Worm (Caenorhabditis elegans): ENCODE data around the gene Y54E2A.10.

Y54E2A.10 gene

DNA sequence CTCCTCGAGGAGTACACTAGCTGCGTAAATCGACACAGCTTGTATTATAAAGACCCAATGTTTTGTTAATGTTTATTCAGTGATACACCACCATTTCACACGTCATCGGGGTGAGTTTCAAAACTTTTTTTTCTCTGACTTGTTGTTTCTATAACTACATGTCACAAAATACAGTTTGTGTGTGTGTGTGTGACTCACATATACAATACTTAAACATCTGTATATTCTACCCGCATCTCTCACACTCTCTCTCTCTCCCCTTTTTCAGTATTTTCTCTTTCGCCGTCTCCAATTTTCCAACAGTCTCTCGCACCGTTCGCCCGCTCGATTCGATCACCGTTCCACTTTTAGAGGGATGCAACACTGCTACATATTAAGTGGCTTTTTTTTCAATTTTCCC lies 20.6 kb downstream of the Y54E2A.10 start (continued):
- TF ChIP-seq C34B4.2 (tag; optimal IDR thresholded peaks at IDR 0.05) (no peak), lsy-2 (tag; optimal IDR thresholded peaks at IDR 0.05) (no peak), ceh-8 (GFP tag; optimal IDR thresholded peaks at IDR 0.05) (no peak)

DNA sequence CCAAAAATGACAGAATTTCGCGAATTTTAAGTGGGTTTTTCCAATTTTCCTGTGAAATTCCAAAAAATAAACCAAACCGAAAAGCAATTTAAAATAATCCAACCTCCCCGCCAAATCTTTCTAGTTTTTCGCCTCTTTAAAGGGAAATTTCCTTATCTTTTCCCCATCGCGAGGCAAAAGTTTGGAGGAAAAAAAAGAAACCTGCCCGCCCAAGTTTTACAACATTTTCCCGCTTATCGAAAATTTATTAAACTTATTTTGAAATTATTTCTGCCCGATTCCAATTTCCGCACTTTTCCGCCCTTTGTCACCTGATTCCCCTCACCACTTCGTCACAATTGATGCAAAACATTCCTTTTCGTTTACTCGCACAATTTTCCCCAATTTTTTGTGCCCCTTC lies 21.4 kb downstream of the Y54E2A.10 start, which contains the start of gene osta-3:
Gene osta-3, plus strand, starts transcription at position 301 of the 400 bp plus-strand sequence.
- TF ChIP-seq F16B12.6 (tag; optimal IDR thresholded peaks at IDR 0.05) (no peak), efl-1 (optimal IDR thresholded peaks at IDR 0.05) (no peak), efl-1 (GFP tag; optimal IDR thresholded peaks at IDR 0.05 in 1 of 2) (peak in 1 of 2 experiments; percentile 21), tlp-1 (tag; optimal IDR thresholded peaks at IDR 0.05) (no peak), nhr-77 (tag; optimal IDR thresholded peaks at IDR 0.05) (peak; percentile 3), lin-14 (GFP tag; optimal IDR thresholded peaks at IDR 0.05) (peak; percentile 11)

DNA sequence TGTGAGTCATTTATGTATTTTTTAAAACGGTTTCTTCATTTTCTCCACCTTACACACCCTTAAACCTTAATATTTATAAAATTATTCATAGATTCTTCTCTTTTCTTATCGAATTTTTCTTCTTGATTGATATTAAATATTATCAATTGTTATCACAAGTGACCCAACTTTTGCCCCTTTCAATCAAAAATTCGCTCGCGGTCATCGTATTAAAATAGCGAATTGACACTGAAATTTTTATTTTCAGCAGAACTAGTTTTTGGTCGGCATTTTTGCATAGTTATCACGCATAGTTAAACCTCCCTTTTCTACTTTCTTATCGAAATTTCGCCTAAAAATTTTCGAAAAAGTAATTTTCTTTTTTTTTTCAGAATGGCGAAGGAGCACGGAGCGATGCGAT lies 21.8 kb downstream of the Y54E2A.10 start:
- TF ChIP-seq C16A3.4 (tag; optimal IDR thresholded peaks at IDR 0.05) = no peak
- TF ChIP-seq nhr-84 (tag; optimal IDR thresholded peaks at IDR 0.05) = no peak
- TF ChIP-seq alr-1 (tag; optimal IDR thresholded peaks at IDR 0.05; ENCODE audit: borderline replicate concordance) = no peak
- TF ChIP-seq sptf-1 (tag; optimal IDR thresholded peaks at IDR 0.05) = no peak
- TF ChIP-seq ceh-90 (tag; optimal IDR thresholded peaks at IDR 0.05) = no peak
- peak; percentile 26 for TF ChIP-seq pqm-1 (tag; optimal IDR thresholded peaks at IDR 0.05)
- TF ChIP-seq elt-2 (tag; optimal IDR thresholded peaks at IDR 0.05) = peak; percentile 84
- no peak for TF ChIP-seq egl-27 (tag; optimal IDR thresholded peaks at IDR 0.05)
- TF ChIP-seq ceh-82 (tag; optimal IDR thresholded peaks at IDR 0.05) = no peak
- TF ChIP-seq unc-86 (tag; optimal IDR thresholded peaks at IDR 0.05) = no peak
- TF ChIP-seq mdl-1 (tag; optimal IDR thresholded peaks at IDR 0.05) = no peak
- TF ChIP-seq ces-1 (GFP tag; optimal IDR thresholded peaks at IDR 0.05) = no peak
- TF ChIP-seq lin-35 (GFP tag; optimal IDR thresholded peaks at IDR 0.05) = peak in 1 of 2 experiments; percentile 3
- TF ChIP-seq efl-1 (optimal IDR thresholded peaks at IDR 0.05) = no peak
- TF ChIP-seq efl-1 (GFP tag; optimal IDR thresholded peaks at IDR 0.05 in 1 of 2) = peak in 1 of 2 experiments; percentile 93
- TF ChIP-seq blmp-1 (tag; optimal IDR thresholded peaks at IDR 0.05) = no peak
- TF ChIP-seq rnt-1 (tag; optimal IDR thresholded peaks at IDR 0.05) = no peak
- TF ChIP-seq nhr-20 (tag; optimal IDR thresholded peaks at IDR 0.05) = peak; percentile 19
- no peak for TF ChIP-seq lsy-2 (tag; optimal IDR thresholded peaks at IDR 0.05)
- TF ChIP-seq vab-15 (tag; optimal IDR thresholded peaks at IDR 0.05) = no peak
- TF ChIP-seq unc-30 (tag; optimal IDR thresholded peaks at IDR 0.05) = no peak
- TF ChIP-seq nhr-19 (GFP tag; conservative IDR thresholded peaks at IDR 0.05) = no peak
- TF ChIP-seq ets-5 (GFP tag; IDR thresholded peaks at IDR 0.05) = no peak
- TF ChIP-seq isw-1 (GFP tag; IDR thresholded peaks at IDR 0.05) = no peak

DNA sequence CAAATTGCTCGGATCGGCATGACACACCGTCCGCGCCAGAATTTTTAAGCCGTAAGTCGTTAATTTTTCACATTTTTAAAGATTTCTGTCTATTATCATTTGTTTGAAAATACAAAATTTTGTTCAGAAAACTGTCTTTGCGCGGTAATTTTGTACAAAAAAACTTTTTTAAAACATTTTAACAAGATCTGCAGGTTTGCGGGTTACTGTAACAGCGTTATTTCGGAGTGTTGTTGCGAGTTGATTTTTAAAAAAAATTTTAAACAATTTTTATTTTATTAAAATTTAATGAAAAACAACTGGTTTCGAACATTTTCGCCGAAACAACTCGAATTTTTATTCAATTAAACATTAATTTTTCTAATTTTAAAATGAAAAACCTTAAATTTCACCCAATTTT lies 22.3 kb downstream of the Y54E2A.10 start:
- TF ChIP-seq ceh-8 (GFP tag; optimal IDR thresholded peaks at IDR 0.05) (no peak), nhr-12 (tag; optimal IDR thresholded peaks at IDR 0.05) (no peak), lsy-2 (tag; optimal IDR thresholded peaks at IDR 0.05) (peak in 1 of 2 experiments; percentile 23)

DNA sequence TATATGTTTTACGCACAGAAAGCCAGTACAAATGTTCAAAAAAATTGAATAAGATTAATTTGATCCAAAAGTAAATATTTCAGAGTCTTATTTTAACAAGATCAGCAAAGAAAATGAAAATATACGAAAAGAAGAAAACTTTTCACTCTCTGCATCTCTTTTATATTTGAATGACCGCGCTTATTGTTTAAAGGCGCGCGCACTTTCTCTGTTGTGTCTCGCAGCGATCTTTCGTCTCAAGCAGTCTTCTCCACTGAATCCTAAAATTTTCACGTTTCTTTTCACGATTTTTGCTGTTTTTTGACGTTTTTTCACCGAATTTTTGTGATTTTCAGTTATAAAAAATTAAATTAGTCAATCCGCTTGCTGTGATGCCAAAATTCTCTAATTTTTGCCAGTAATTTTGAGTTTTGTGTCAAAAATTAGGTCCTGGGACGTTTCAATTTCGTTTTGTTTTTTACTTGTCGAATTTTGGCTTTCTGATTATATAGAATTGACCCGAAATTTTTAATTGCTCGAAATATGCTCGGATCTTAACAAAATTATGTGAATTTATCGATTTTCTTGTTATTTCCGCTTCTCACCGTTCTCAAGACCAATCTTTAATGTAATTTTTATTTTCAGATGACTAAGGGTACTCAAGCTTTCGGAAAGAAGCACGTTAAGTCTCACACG lies 24.2 kb downstream of the Y54E2A.10 start, which contains the start of gene W01D2.1:
Gene W01D2.1, plus strand, starts transcription at position 625 of the 675 bp plus-strand sequence.
- no peak for TF ChIP-seq sox-4 (tag; optimal IDR thresholded peaks at IDR 0.05)
- TF ChIP-seq nhr-19 (GFP tag; conservative IDR thresholded peaks at IDR 0.05) = peak; percentile 66
- peak; percentile 74 for TF ChIP-seq nhr-85 (tag)
- TF ChIP-seq rnt-1 (tag; optimal IDR thresholded peaks at IDR 0.05) = peak; percentile 79
- peak; percentile 92 to 94 (median 92) for TF ChIP-seq dpl-1 (GFP tag; optimal IDR thresholded peaks at IDR 0.05)
- TF ChIP-seq irx-1 (tag; optimal IDR thresholded peaks at IDR 0.05) = peak; percentile 26
- peak; percentile 62 for TF ChIP-seq lin-13 (GFP tag; optimal IDR thresholded peaks at IDR 0.05)
- no peak for TF ChIP-seq ets-5 (GFP tag; IDR thresholded peaks at IDR 0.05)
- no peak for TF ChIP-seq nhr-12 (tag; optimal IDR thresholded peaks at IDR 0.05)
- TF ChIP-seq zip-4 (GFP tag; optimal IDR thresholded peaks at IDR 0.05) = no peak
- peak; percentile 67 for TF ChIP-seq unc-130 (tag; optimal IDR thresholded peaks at IDR 0.05)
- TF ChIP-seq isw-1 (GFP tag; IDR thresholded peaks at IDR 0.05) = peak; percentile 64
- TF ChIP-seq mep-1 (tag; optimal IDR thresholded peaks at IDR 0.05) = peak; percentile 81
- no peak for TF ChIP-seq C34B4.2 (tag; optimal IDR thresholded peaks at IDR 0.05)
- no peak for TF ChIP-seq zag-1 (tag; optimal IDR thresholded peaks at IDR 0.05)
- TF ChIP-seq egl-27 (tag; optimal IDR thresholded peaks at IDR 0.05) = no peak
- TF ChIP-seq xbp-1 (tag; optimal IDR thresholded peaks at IDR 0.05) = peak; percentile 66
- TF ChIP-seq mef-2 (tag; optimal IDR thresholded peaks at IDR 0.05) = no peak
- TF ChIP-seq skn-1 (tag; optimal IDR thresholded peaks at IDR 0.05) = peak; percentile 84
- TF ChIP-seq lsy-2 (tag; optimal IDR thresholded peaks at IDR 0.05) = peak; percentile 73 to 92
- TF ChIP-seq ztf-4 (tag; optimal IDR thresholded peaks at IDR 0.05) = no peak
- peak; percentile 80 for TF ChIP-seq blmp-1 (tag; optimal IDR thresholded peaks at IDR 0.05)
- TF ChIP-seq swsn-7 (tag; optimal IDR thresholded peaks at IDR 0.05) = peak; percentile 61
